Fruit fly (Drosophila melanogaster) whole organism, embryonic: Measurements from ENCODE around the gene CG7912.

Experiments used
- CG10959 ChIP-seq: fragments of 200-800 bp; sonication (Bioruptor generic); IDR thresholded peaks from 2 replicates; pipeline ENCODE4 v1.3.6; 2022; ENCODE audit warnings: missing biosample characterization, missing genetic modification characterization
- CG11695 ChIP-seq: fragments of 200-800 bp; sonication (Bioruptor generic); IDR thresholded peaks from 3 replicates; pipeline ENCODE4 v1.3.6; 2022; ENCODE audit warnings: missing biosample characterization, missing genetic modification characterization
- CG12659 ChIP-seq: fragments of 200-800 bp; sonication (Bioruptor generic); optimal IDR thresholded peaks from 3 replicates; lab custom pipeline; 2017; ENCODE audit warnings: mild to moderate bottlenecking, missing biosample characterization, missing genetic modification reagents, missing genetic modification characterization
- CG13624 ChIP-seq: fragments of 200-800 bp; sonication (Bioruptor generic); optimal IDR thresholded peaks from 2 replicates; lab custom pipeline; 2016; ENCODE audit warnings: missing biosample characterization, missing genetic modification characterization
- CG14014 ChIP-seq: fragments of 200-800 bp; sonication (Bioruptor generic); IDR thresholded peaks from 2 replicates; pipeline ENCODE4 v1.3.6; 2022; ENCODE audit warnings: missing biosample characterization, missing genetic modification characterization
- CG14441 ChIP-seq: fragments of 200-800 bp; sonication (Bioruptor generic); IDR thresholded peaks from 2 replicates; pipeline ENCODE4 v1.3.6; 2022; ENCODE audit warnings: missing biosample characterization, missing genetic modification characterization
- CG14860 ChIP-seq: fragments of 200-800 bp; sonication (Bioruptor generic); IDR thresholded peaks from 3 replicates; pipeline ENCODE4 v1.3.6; 2022; ENCODE audit warnings: missing biosample characterization, missing genetic modification characterization; ENCODE audit not compliant: partially characterized antibody
- CG14965 ChIP-seq: fragments of 200-800 bp; sonication (Bioruptor generic); optimal IDR thresholded peaks from 2 replicates; lab custom pipeline; 2016; ENCODE audit warnings: missing biosample characterization, missing genetic modification characterization, borderline replicate concordance
- CG2889 ChIP-seq: fragments of 200-800 bp; sonication (Bioruptor generic); IDR thresholded peaks from 3 replicates; pipeline ENCODE4 v1.3.6; 2022; ENCODE audit warnings: missing biosample characterization, missing genetic modification characterization
- CG32772 ChIP-seq: fragments of 200-800 bp; sonication (Bioruptor generic); IDR thresholded peaks from 2 replicates; pipeline ENCODE4 v1.3.6; 2022; ENCODE audit warnings: missing biosample characterization, missing genetic modification characterization
- CG33213 ChIP-seq: fragments of 200-800 bp; sonication (Bioruptor generic); optimal IDR thresholded peaks from 3 replicates; lab custom pipeline; 2016; ENCODE audit warnings: missing biosample characterization, missing genetic modification characterization
- CG4854 ChIP-seq: fragments of 200-800 bp; sonication (Bioruptor generic); optimal IDR thresholded peaks from 2 replicates; lab custom pipeline; 2016; ENCODE audit warnings: missing biosample characterization, missing genetic modification characterization, inconsistent platforms
- CG5245 ChIP-seq: fragments of 200-800 bp; sonication (Bioruptor generic); optimal IDR thresholded peaks from 3 replicates; lab custom pipeline; 2016; ENCODE audit warnings: missing biosample characterization, missing genetic modification characterization
- CG6791 ChIP-seq: fragments of 200-800 bp; sonication (Bioruptor generic); IDR thresholded peaks from 3 replicates; pipeline ENCODE4 v1.3.6; 2022; ENCODE audit warnings: missing biosample characterization, missing genetic modification characterization; ENCODE audit not compliant: partially characterized antibody
- CG8388 ChIP-seq: fragments of 200-800 bp; sonication (Bioruptor generic); optimal IDR thresholded peaks from 2 replicates; lab custom pipeline; 2019; ENCODE audit warnings: missing biosample characterization, mild to moderate bottlenecking, missing genetic modification characterization, moderate library complexity
- CG9437 ChIP-seq: fragments of 200-800 bp; sonication (Bioruptor generic); optimal IDR thresholded peaks from 2 replicates; lab custom pipeline; 2018; ENCODE audit warnings: missing biosample characterization, mild to moderate bottlenecking, missing genetic modification characterization
- CG9797 ChIP-seq: fragments of 200-800 bp; sonication (Bioruptor generic); optimal IDR thresholded peaks from 3 replicates; lab custom pipeline; 2018; ENCODE audit warnings: missing biosample characterization, mild to moderate bottlenecking, missing genetic modification characterization
- CHES-1-like ChIP-seq: fragments of 200-800 bp; sonication (Bioruptor generic); optimal IDR thresholded peaks from 2 replicates; lab custom pipeline; 2016; ENCODE audit warnings: missing biosample characterization, missing genetic modification characterization
- Deaf1 ChIP-seq: fragments of 200-800 bp; optimal IDR thresholded peaks from 3 replicates; lab custom pipeline; 2019; ENCODE audit warnings: missing biosample characterization, mild to moderate bottlenecking, missing genetic modification characterization, moderate library complexity
- Fer3 ChIP-seq: fragments of 200-800 bp; sonication (Bioruptor generic); optimal IDR thresholded peaks from 2 replicates; lab custom pipeline; 2018; ENCODE audit warnings: missing biosample characterization, mild to moderate bottlenecking, missing genetic modification characterization, moderate library complexity
- H15 ChIP-seq: fragments of 200-800 bp; sonication (Bioruptor generic); IDR thresholded peaks from 3 replicates; pipeline ENCODE4 v1.3.6; 2022; ENCODE audit warnings: missing biosample characterization, missing genetic modification characterization
- HHEX ChIP-seq: fragments of 200-800 bp; sonication (Bioruptor generic); optimal IDR thresholded peaks from 3 replicates; lab custom pipeline; 2017; ENCODE audit warnings: missing biosample characterization, mild to moderate bottlenecking, missing genetic modification characterization, missing genetic modification reagents
- Hr51 ChIP-seq, 2 experiments: fragments of 200-800 bp; sonication (Bioruptor generic); optimal IDR thresholded peaks; 2 replicates in 1 of 2; 3 replicates in 1 of 2; lab custom pipeline; 2016 to 2018; ENCODE audit warnings: missing biosample characterization in 2 of 2, missing genetic modification characterization in 2 of 2, mild to moderate bottlenecking in 1 of 2, moderate library complexity in 1 of 2
- NC2α ChIP-seq: fragments of 200-800 bp; sonication (Bioruptor generic); optimal IDR thresholded peaks from 2 replicates; lab custom pipeline; 2016; ENCODE audit warnings: missing biosample characterization, missing genetic modification characterization
- Nf-YA ChIP-seq: fragments of 200-800 bp; sonication (Bioruptor generic); IDR thresholded peaks from 2 replicates; pipeline ENCODE4 v1.3.6; 2022; ENCODE audit warnings: missing biosample characterization, missing genetic modification characterization
- bigmax ChIP-seq: fragments of 200-800 bp; sonication (Bioruptor generic); optimal IDR thresholded peaks from 2 replicates; lab custom pipeline; 2018; ENCODE audit warnings: missing biosample characterization, mild to moderate bottlenecking, missing genetic modification characterization
- br ChIP-seq: fragments of >200 bp; optimal IDR thresholded peaks from 2 replicates; lab custom pipeline; 2017
- chif ChIP-seq, 2 experiments: fragments of 200-800 bp; sonication (Bioruptor generic); optimal IDR thresholded peaks; 3 replicates each; lab custom pipeline; 2016; ENCODE audit warnings: missing biosample characterization in 2 of 2, missing genetic modification characterization in 2 of 2
- chm ChIP-seq: fragments of 200-800 bp; sonication (Bioruptor generic); IDR thresholded peaks from 2 replicates; pipeline ENCODE4 v1.3.6; 2022; ENCODE audit warnings: missing biosample characterization, missing genetic modification characterization
- ci ChIP-seq: fragments of 200-800 bp; sonication (Bioruptor generic); IDR thresholded peaks from 3 replicates; pipeline ENCODE4 v1.3.6; 2022; ENCODE audit warnings: missing biosample characterization, missing genetic modification characterization
- crol ChIP-seq: fragments of 200-800 bp; sonication (Bioruptor generic); IDR thresholded peaks from 2 replicates; pipeline ENCODE4 v1.3.6; 2022; ENCODE audit warnings: missing biosample characterization, missing genetic modification characterization
- crp ChIP-seq, 2 experiments: fragments of 200-800 bp; sonication (Bioruptor generic); optimal IDR thresholded peaks; 2 replicates in 1 of 2; 3 replicates in 1 of 2; lab custom pipeline; 2017; ENCODE audit warnings: missing biosample characterization in 2 of 2, missing genetic modification characterization in 2 of 2, mild to moderate bottlenecking in 1 of 2, moderate library complexity in 1 of 2
- fu2 ChIP-seq: fragments of 200-800 bp; sonication (Bioruptor generic); optimal IDR thresholded peaks from 2 replicates; lab custom pipeline; 2016; ENCODE audit warnings: missing biosample characterization, missing genetic modification characterization
- gcm ChIP-seq: fragments of 200-800 bp; sonication (Bioruptor generic); optimal IDR thresholded peaks from 2 replicates; lab custom pipeline; 2019; ENCODE audit warnings: missing biosample characterization, mild to moderate bottlenecking, missing genetic modification characterization, moderate library complexity
- gem ChIP-seq: fragments of 200-800 bp; sonication (Bioruptor generic); optimal IDR thresholded peaks from 2 replicates; lab custom pipeline; 2019; ENCODE audit warnings: missing biosample characterization, mild to moderate bottlenecking, missing genetic modification characterization, moderate library complexity
- gsb-n ChIP-seq: fragments of 200-800 bp; sonication (Bioruptor generic); optimal IDR thresholded peaks from 3 replicates; lab custom pipeline; 2018; ENCODE audit warnings: missing biosample characterization, mild to moderate bottlenecking, missing genetic modification characterization
- her ChIP-seq: fragments of 200-800 bp; sonication (Bioruptor generic); optimal IDR thresholded peaks from 2 replicates; lab custom pipeline; 2016; ENCODE audit warnings: missing biosample characterization, missing genetic modification characterization
- klu ChIP-seq: fragments of 200-800 bp; sonication (Bioruptor generic); IDR thresholded peaks from 2 replicates; pipeline ENCODE4 v1.3.6; 2022; ENCODE audit warnings: missing biosample characterization, missing genetic modification characterization
- lab ChIP-seq: fragments of 200-800 bp; sonication (Bioruptor generic); optimal IDR thresholded peaks from 3 replicates; lab custom pipeline; 2017; ENCODE audit warnings: missing biosample characterization, missing genetic modification characterization, mild to moderate bottlenecking, moderate library complexity, missing genetic modification reagents
- lov ChIP-seq, 2 experiments: fragments of 200-800 bp in 1 of 2; fragments of >200 bp in 1 of 2; sonication (Bioruptor generic) in 1 of 2; IDR thresholded peaks in 1 of 2; optimal IDR thresholded peaks in 1 of 2; 2 replicates in 1 of 2; 3 replicates in 1 of 2; pipeline versions ENCODE4 v1.3.6 to Lab custom; 2017 to 2022; ENCODE audit warnings: missing biosample characterization in 1 of 2, missing genetic modification characterization in 1 of 2
- oc ChIP-seq: fragments of 200-800 bp; sonication (Bioruptor generic); optimal IDR thresholded peaks from 2 replicates; lab custom pipeline; 2018; ENCODE audit warnings: missing biosample characterization, mild to moderate bottlenecking, missing genetic modification characterization, moderate library complexity
- pnt ChIP-seq: fragments of 200-800 bp; sonication (Bioruptor generic); optimal IDR thresholded peaks from 3 replicates; lab custom pipeline; 2016; ENCODE audit warnings: missing biosample characterization, missing genetic modification characterization
- pros ChIP-seq: fragments of 200-800 bp; sonication (Bioruptor generic); optimal IDR thresholded peaks from 3 replicates; lab custom pipeline; 2019; ENCODE audit warnings: missing biosample characterization, mild to moderate bottlenecking, missing genetic modification characterization, moderate library complexity
- pzg ChIP-seq: fragments of 200-800 bp; sonication (Bioruptor generic); optimal IDR thresholded peaks from 3 replicates; lab custom pipeline; 2018; ENCODE audit warnings: missing biosample characterization, mild to moderate bottlenecking, missing genetic modification characterization, moderate library complexity
- ranshi ChIP-seq: fragments of 200-800 bp; sonication (Bioruptor generic); IDR thresholded peaks from 2 replicates; pipeline ENCODE4 v1.3.6; 2022; ENCODE audit warnings: missing biosample characterization, missing genetic modification characterization
- sna ChIP-seq: fragments of 200-800 bp; sonication (Bioruptor generic); IDR thresholded peaks from 2 replicates; pipeline ENCODE4 v1.3.6; 2022; ENCODE audit warnings: missing biosample characterization, missing genetic modification characterization; ENCODE audit not compliant: partially characterized antibody
- sr ChIP-seq: fragments of 200-800 bp; sonication (Bioruptor generic); IDR thresholded peaks from 3 replicates; pipeline ENCODE4 v1.3.6; 2022; ENCODE audit warnings: missing biosample characterization, missing genetic modification characterization
- tin ChIP-seq: fragments of 200-800 bp; sonication (Bioruptor generic); optimal IDR thresholded peaks from 3 replicates; lab custom pipeline; 2016; ENCODE audit warnings: missing biosample characterization, missing genetic modification characterization
- tio ChIP-seq: fragments of 200-800 bp; sonication (Bioruptor generic); optimal IDR thresholded peaks from 2 replicates; lab custom pipeline; 2017; ENCODE audit warnings: missing biosample characterization, missing genetic modification characterization, inconsistent platforms
- zen ChIP-seq: fragments of 200-800 bp; sonication (Bioruptor generic); optimal IDR thresholded peaks from 3 replicates; lab custom pipeline; 2018; ENCODE audit warnings: missing biosample characterization, mild to moderate bottlenecking, missing genetic modification characterization, moderate library complexity

CG7912 gene

dm6 chr3R:29983886-29984285 lies 25.1 kb downstream of the CG7912 start (continued):
- TF ChIP-seq tio (GFP tag; lab: Kevin White, UChicago) (no peak), CHES-1-like (GFP tag; lab: Kevin White, UChicago) (no peak), crp (GFP tag; optimal IDR thresholded peaks at IDR 0.05; lab: Kevin White, UChicago) (no peak), gcm (GFP tag; lab: Kevin White, UChicago) (no peak), CG14965 (GFP tag; lab: Kevin White, UChicago) (no peak), CG2889 (GFP tag; lab: Robert Waterston, UW) (no peak), Deaf1 (tag; lab: Kevin White, UChicago) (no peak), CG14014 (GFP tag; lab: Robert Waterston, UW) (no peak), H15 (GFP tag; lab: Robert Waterston, UW) (no peak), CG14860 (GFP tag; lab: Robert Waterston, UW) (no peak), crol (no peak), pros (GFP tag; lab: Kevin White, UChicago) (peak; percentile 40), lab (GFP tag; lab: Kevin White, UChicago) (no peak), sna (GFP tag; lab: Robert Waterston, UW) (no peak), Fer3 (tag; lab: Kevin White, UChicago) (no peak), CG4854 (GFP tag; lab: Kevin White, UChicago) (no peak), CG5245 (GFP tag; lab: Kevin White, UChicago) (no peak), CG6791 (GFP tag; lab: Robert Waterston, UW) (no peak), chif (GFP tag; optimal IDR thresholded peaks at IDR 0.05; lab: Kevin White, UChicago) (no peak), ci (GFP tag; lab: Robert Waterston, UW) (no peak), Hr51 (GFP tag; optimal IDR thresholded peaks at IDR 0.05; lab: Kevin White, UChicago) (no peak), CG8388 (no peak), gsb-n (tag; lab: Kevin White, UChicago) (peak; percentile 18), pzg (GFP tag; lab: Kevin White, UChicago) (no peak), gem (tag; lab: Kevin White, UChicago) (no peak), oc (tag; lab: Kevin White, UChicago) (peak; percentile 7), zen (tag; lab: Kevin White, UChicago) (no peak), Nf-YA (no peak), chm (GFP tag; lab: Robert Waterston, UW) (no peak), CG9797 (GFP tag; lab: Kevin White, UChicago) (no peak), her (GFP tag; lab: Kevin White, UChicago) (no peak)
- TF ChIP-seq, all 482 proteins: peak for 9

dm6 chr3R:29983073-29983544 lies 25.9 kb downstream of the CG7912 start, which contains the start of gene CG7896:
TSS of gene CG7896 (plus strand) at chr3R:29983426.
- no peak for TF ChIP-seq fu2 (GFP tag; lab: Kevin White, UChicago)
- TF ChIP-seq CG11695 (GFP tag; lab: Robert Waterston, UW): peak; percentile 83
- peak; percentile 67; the same call in 1 of the 2 replicates for TF ChIP-seq ranshi (GFP tag; lab: Robert Waterston, UW)
- no peak for TF ChIP-seq pnt (GFP tag; lab: Kevin White, UChicago)
- no peak for TF ChIP-seq CG13624 (GFP tag; lab: Kevin White, UChicago)
- no peak for TF ChIP-seq CG33213
- peak; percentile 61 for TF ChIP-seq CG12659 (GFP tag; lab: Kevin White, UChicago)
- no peak for TF ChIP-seq lov (optimal IDR thresholded peaks at IDR 0.05; lab: Kevin White, UChicago)
- 0 out of 3 replicates have a peak, but pooled peaks have one; percentile 61 for TF ChIP-seq lov (GFP tag; IDR thresholded peaks at IDR 0.05; lab: Robert Waterston, UW)
- no peak for TF ChIP-seq br
- peak; percentile 33; the same call in 1 of the 3 replicates for TF ChIP-seq CG2889 (GFP tag; lab: Robert Waterston, UW)
- TF ChIP-seq klu (GFP tag; lab: Robert Waterston, UW): 0 out of 2 replicates have a peak, but pooled peaks have one; percentile 37
- peak; percentile 78 for TF ChIP-seq CG32772 (GFP tag; lab: Robert Waterston, UW)
- peak; percentile 50 for TF ChIP-seq CG10959 (GFP tag; lab: Robert Waterston, UW)
- TF ChIP-seq NC2α (GFP tag; lab: Kevin White, UChicago): no peak
- peak; percentile 81 for TF ChIP-seq CG14441 (GFP tag; lab: Robert Waterston, UW)
- TF ChIP-seq sr (GFP tag; lab: Robert Waterston, UW): peak; percentile 25; the same call in 1 of the 3 replicates
- peak; percentile 67 for TF ChIP-seq HHEX (GFP tag; lab: Kevin White, UChicago)
- TF ChIP-seq CG9437 (GFP tag; lab: Kevin White, UChicago): peak; percentile 38
- peak; percentile 62 for TF ChIP-seq tin
- TF ChIP-seq bigmax: no peak
